Fruit fly (Drosophila melanogaster): Measurements from ENCODE around the gene CG11262.

The CG11262 gene

DNA sequence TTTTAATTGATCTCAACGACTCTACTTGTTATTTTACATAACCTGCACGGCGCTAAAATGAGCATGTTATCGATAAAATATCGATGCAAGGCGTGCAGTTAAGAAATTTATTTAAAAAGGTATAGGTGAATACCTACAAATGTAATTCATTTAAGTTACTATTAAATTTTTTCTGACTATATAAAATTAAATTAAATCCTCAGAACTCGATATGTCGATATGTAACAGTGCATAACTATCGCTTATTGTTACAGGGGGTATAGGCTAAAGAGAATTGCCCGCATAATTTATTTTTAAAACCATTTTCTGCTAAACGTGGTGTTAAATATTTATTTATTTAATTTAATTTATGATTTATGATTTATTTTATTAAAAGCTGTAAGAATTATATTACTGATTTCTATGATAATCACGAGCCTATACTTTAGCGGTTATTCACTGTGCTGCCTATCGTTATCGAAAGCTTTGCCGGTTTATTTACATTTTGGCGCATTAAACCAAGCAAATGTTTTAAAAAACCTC, 22.9 kb downstream of the CG11262 start, which contains the start of the genes mRpL20 and Icmt (continued):
- peak; percentile 97 for TF ChIP-seq Eip78C (GFP tag)
- TF ChIP-seq CG31627 (GFP tag; optimal IDR thresholded peaks at IDR 0.05): peak; percentile 86
- TF ChIP-seq ss (GFP tag; optimal IDR thresholded peaks at IDR 0.05): peak; percentile 85 to 91
- peak; percentile 88 for TF ChIP-seq Eip75B (GFP tag; optimal IDR thresholded peaks at IDR 0.05)
- peak; percentile 73 for TF ChIP-seq CG9139 (GFP tag; optimal IDR thresholded peaks at IDR 0.05)
- peak; percentile 76 for TF ChIP-seq CG8319 (GFP tag; optimal IDR thresholded peaks at IDR 0.05)
- peak; percentile 85 for TF ChIP-seq CG10669 (GFP tag; optimal IDR thresholded peaks at IDR 0.05)
- peak; percentile 88 for TF ChIP-seq Smox (GFP tag; optimal IDR thresholded peaks at IDR 0.05)
- TF ChIP-seq CG11762 (GFP tag; optimal IDR thresholded peaks at IDR 0.05; ENCODE audit: insufficient read depth): peak; percentile 80
- TF ChIP-seq fkh (GFP tag; optimal IDR thresholded peaks at IDR 0.05): peak; percentile 78
- TF ChIP-seq Blimp-1 (GFP tag; optimal IDR thresholded peaks at IDR 0.05): peak; percentile 69
- peak; percentile 77 for TF ChIP-seq CG6808 (GFP tag; optimal IDR thresholded peaks at IDR 0.05)
- TF ChIP-seq Hr4 (GFP tag; optimal IDR thresholded peaks at IDR 0.05): peak; percentile 90
- peak; percentile 86 for TF ChIP-seq CG3919 (GFP tag; optimal IDR thresholded peaks at IDR 0.05)
- peak; percentile 94 for TF ChIP-seq svp (GFP tag)
- peak; percentile 81 for TF ChIP-seq Eip93F (GFP tag; optimal IDR thresholded peaks at IDR 0.05)
- TF ChIP-seq Lpt (GFP tag; optimal IDR thresholded peaks at IDR 0.05): peak; percentile 78
- TF ChIP-seq fd85E (GFP tag; optimal IDR thresholded peaks at IDR 0.05): peak; percentile 35
- TF ChIP-seq Ets96B (tag; optimal IDR thresholded peaks at IDR 0.05): peak; percentile 96
- peak; percentile 98 for TF ChIP-seq Gug (GFP tag; IDR thresholded peaks at IDR 0.05)
- TF ChIP-seq Hr39 (GFP tag; optimal IDR thresholded peaks at IDR 0.05): peak; percentile 81
- peak; percentile 84 for TF ChIP-seq CG4318 (GFP tag; optimal IDR thresholded peaks at IDR 0.05)
- peak; percentile 88 for TF ChIP-seq CG16779 (tag; optimal IDR thresholded peaks at IDR 0.05)
- TF ChIP-seq CG6163 (GFP tag; IDR thresholded peaks at IDR 0.05): peak; percentile 97
- peak; percentile 82 for TF ChIP-seq fd59A (GFP tag; optimal IDR thresholded peaks at IDR 0.05)
- TF ChIP-seq acj6 (GFP tag; optimal IDR thresholded peaks at IDR 0.05): peak; percentile 94
- TF ChIP-seq spab (GFP tag; optimal IDR thresholded peaks at IDR 0.05): peak; percentile 77
- peak; percentile 90 for TF ChIP-seq CG1621 (tag; optimal IDR thresholded peaks at IDR 0.05)
- TF ChIP-seq CG7368 (GFP tag; optimal IDR thresholded peaks at IDR 0.05): peak; percentile 67

DNA sequence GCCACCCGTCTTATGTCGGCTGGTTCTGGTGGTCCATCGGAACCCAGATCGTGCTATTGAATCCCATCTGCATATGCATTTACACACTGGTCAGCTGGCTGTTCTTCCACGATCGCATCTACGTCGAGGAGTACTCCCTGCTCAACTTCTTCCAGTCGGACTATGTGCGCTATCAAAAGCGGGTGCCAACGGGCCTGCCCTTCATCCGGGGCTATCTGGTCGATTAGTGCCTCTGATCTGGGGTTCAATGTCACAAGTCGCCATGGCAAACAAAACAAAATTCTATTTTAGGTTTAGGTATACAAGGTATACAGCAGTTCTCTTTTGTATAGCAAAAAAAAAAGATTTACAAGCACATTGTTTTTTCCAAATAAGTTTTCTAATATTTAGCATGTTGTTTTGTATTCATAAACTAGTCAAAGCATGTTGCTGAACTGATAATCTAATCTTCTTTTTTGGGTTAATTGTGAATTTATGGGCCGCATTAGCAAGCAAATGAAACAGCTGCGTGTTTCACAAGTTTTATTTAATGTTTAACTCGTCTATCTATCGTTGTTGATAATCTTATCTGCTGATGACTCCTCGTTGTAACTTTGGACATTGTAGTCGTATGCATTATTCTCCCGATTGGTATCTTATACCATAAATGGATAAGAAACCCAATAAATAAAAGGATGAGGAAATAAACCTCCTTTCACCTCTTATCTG, 24.5 kb downstream of the CG11262 start:
- TF ChIP-seq CG9139 (GFP tag; optimal IDR thresholded peaks at IDR 0.05): no peak
- TF ChIP-seq svp (GFP tag): peak; percentile 78
- no peak for TF ChIP-seq CG16779 (tag; optimal IDR thresholded peaks at IDR 0.05)
- TF ChIP-seq Met (GFP tag; optimal IDR thresholded peaks at IDR 0.05): no peak
- no peak for TF ChIP-seq Eip93F (GFP tag; optimal IDR thresholded peaks at IDR 0.05)
- no peak for TF ChIP-seq CG1621 (tag; optimal IDR thresholded peaks at IDR 0.05)
- TF ChIP-seq Blimp-1 (GFP tag; optimal IDR thresholded peaks at IDR 0.05): no peak

DNA sequence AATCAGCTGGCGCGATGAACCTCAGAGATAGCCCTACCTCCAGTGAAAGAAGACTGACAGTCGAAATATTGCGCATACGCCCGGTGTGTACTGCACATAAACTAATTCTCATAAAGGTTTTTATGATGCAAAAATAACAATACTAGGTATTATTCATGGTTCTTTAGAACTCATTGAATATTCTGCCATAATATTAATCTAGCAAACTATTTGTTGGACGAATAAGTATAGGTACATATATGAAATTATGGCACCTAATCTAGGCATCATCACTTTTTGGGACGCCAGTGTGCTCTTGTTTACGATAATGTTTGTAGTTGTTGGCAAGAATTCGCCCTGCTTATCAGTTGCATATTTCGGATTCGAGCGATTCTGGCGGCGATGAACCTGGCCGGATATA, 26.8 kb downstream of the CG11262 start:
- TF ChIP-seq net (GFP tag; optimal IDR thresholded peaks at IDR 0.05) (peak; percentile 42), vri (GFP tag; optimal IDR thresholded peaks at IDR 0.05) (peak; percentile 59), CG34406 (GFP tag; optimal IDR thresholded peaks at IDR 0.05) (peak; percentile 47), CG15336 (GFP tag; IDR thresholded peaks at IDR 0.05) (peak; percentile 23; the same call in 1 of the 2 replicates), Sox15 (GFP tag; optimal IDR thresholded peaks at IDR 0.05) (peak; percentile 32), CG4318 (GFP tag; optimal IDR thresholded peaks at IDR 0.05) (no peak), Hr38 (GFP tag; optimal IDR thresholded peaks at IDR 0.05) (no peak), pdm3 (GFP tag; optimal IDR thresholded peaks at IDR 0.05) (peak; percentile 50), Eip75B (GFP tag; optimal IDR thresholded peaks at IDR 0.05) (peak; percentile 45), achi (GFP tag; optimal IDR thresholded peaks at IDR 0.05) (peak; percentile 43), fd85E (GFP tag; optimal IDR thresholded peaks at IDR 0.05) (no peak), Met (GFP tag; optimal IDR thresholded peaks at IDR 0.05) (peak; percentile 71), CG10669 (GFP tag; optimal IDR thresholded peaks at IDR 0.05) (no peak), CG10631 (GFP tag; optimal IDR thresholded peaks at IDR 0.05) (peak; percentile 1), Sox102F (GFP tag; optimal IDR thresholded peaks at IDR 0.05) (peak; percentile 80), eg (GFP tag; IDR thresholded peaks at IDR 0.05) (no peak), cyc (GFP tag; optimal IDR thresholded peaks at IDR 0.05) (peak; percentile 60), Sox14 (GFP tag; optimal IDR thresholded peaks at IDR 0.05) (peak; percentile 53), Lpt (GFP tag; optimal IDR thresholded peaks at IDR 0.05) (no peak), Ets96B (tag; optimal IDR thresholded peaks at IDR 0.05) (no peak), Ets21C (GFP tag; optimal IDR thresholded peaks at IDR 0.05) (peak; percentile 60), Gug (GFP tag; IDR thresholded peaks at IDR 0.05) (0 out of 2 replicates have a peak, but pooled peaks have one; percentile 27), OdsH (GFP tag; optimal IDR thresholded peaks at IDR 0.05) (peak; percentile 54), topi (GFP tag; optimal IDR thresholded peaks at IDR 0.05) (peak; percentile 73), CG9139 (GFP tag; optimal IDR thresholded peaks at IDR 0.05) (no peak)
